Fruit fly (Drosophila melanogaster) whole organism, embryonic: ENCODE data around the gene MtnD.

Experiments used
- Abd-B ChIP-seq: fragments of 200-800 bp; sonication (Bioruptor generic); optimal IDR thresholded peaks from 2 replicates; lab custom pipeline; 2018; ENCODE audit warnings: missing biosample characterization, mild to moderate bottlenecking, missing genetic modification characterization, moderate library complexity
- Blimp-1 ChIP-seq: fragments of 200-800 bp; sonication (Bioruptor generic); optimal IDR thresholded peaks from 3 replicates; lab custom pipeline; 2018; ENCODE audit warnings: missing biosample characterization, missing genetic modification characterization, mild to moderate bottlenecking, moderate library complexity, missing genetic modification reagents
- CG10431 ChIP-seq: fragments of 200-800 bp; sonication (Bioruptor generic); optimal IDR thresholded peaks from 3 replicates; lab custom pipeline; 2018; ENCODE audit warnings: missing biosample characterization, mild to moderate bottlenecking, missing genetic modification characterization
- CG10654 ChIP-seq: fragments of 200-800 bp; sonication (Bioruptor generic); optimal IDR thresholded peaks from 2 replicates; lab custom pipeline; 2016; ENCODE audit warnings: missing biosample characterization, missing genetic modification characterization
- CG11398 ChIP-seq: fragments of 200-800 bp; sonication (Bioruptor generic); optimal IDR thresholded peaks from 2 replicates; lab custom pipeline; 2016; ENCODE audit warnings: missing biosample characterization, missing genetic modification characterization
- CG12769 ChIP-seq: fragments of 200-800 bp; sonication (Bioruptor generic); optimal IDR thresholded peaks from 2 replicates; lab custom pipeline; 2019; ENCODE audit warnings: missing biosample characterization, mild to moderate bottlenecking, missing genetic modification characterization, moderate library complexity
- CG15696 ChIP-seq: fragments of 200-800 bp; sonication (Bioruptor generic); optimal IDR thresholded peaks from 2 replicates; lab custom pipeline; 2019; ENCODE audit warnings: missing biosample characterization, mild to moderate bottlenecking, missing genetic modification characterization, moderate library complexity
- CG18262 ChIP-seq: fragments of 200-800 bp; optimal IDR thresholded peaks from 3 replicates; lab custom pipeline; 2019; ENCODE audit warnings: missing biosample characterization, mild to moderate bottlenecking, missing genetic modification characterization, moderate library complexity
- CG18764 ChIP-seq: fragments of 200-800 bp; sonication (Bioruptor generic); optimal IDR thresholded peaks from 3 replicates; lab custom pipeline; 2016; ENCODE audit warnings: missing biosample characterization, missing genetic modification characterization
- CG30020 ChIP-seq: fragments of 200-800 bp; optimal IDR thresholded peaks from 2 replicates; lab custom pipeline; 2019; ENCODE audit warnings: missing biosample characterization, mild to moderate bottlenecking, missing genetic modification characterization, moderate library complexity
- CG31388 ChIP-seq: fragments of 200-800 bp; sonication (Bioruptor generic); optimal IDR thresholded peaks from 2 replicates; lab custom pipeline; 2016; ENCODE audit warnings: missing biosample characterization, missing genetic modification characterization
- CG3163 ChIP-seq: fragments of 200-800 bp; sonication (Bioruptor generic); optimal IDR thresholded peaks from 3 replicates; lab custom pipeline; 2016; ENCODE audit warnings: missing biosample characterization, missing genetic modification characterization
- CG32767 ChIP-seq: fragments of 200-800 bp; sonication (Bioruptor generic); IDR thresholded peaks from 2 replicates; pipeline ENCODE4 v1.3.6; 2022; ENCODE audit warnings: missing biosample characterization, missing genetic modification characterization
- CG34376 ChIP-seq: fragments of 200-800 bp; sonication (Bioruptor generic); optimal IDR thresholded peaks from 2 replicates; lab custom pipeline; 2018; ENCODE audit warnings: missing biosample characterization, mild to moderate bottlenecking, missing genetic modification characterization
- CG4707 ChIP-seq: fragments of 200-800 bp; sonication (Bioruptor generic); optimal IDR thresholded peaks from 2 replicates; lab custom pipeline; 2018; ENCODE audit warnings: missing biosample characterization, mild to moderate bottlenecking, missing genetic modification characterization, moderate library complexity
- CG5180 ChIP-seq: fragments of 200-800 bp; sonication (Bioruptor generic); optimal IDR thresholded peaks from 3 replicates; lab custom pipeline; 2017; ENCODE audit warnings: missing biosample characterization, missing genetic modification characterization, mild to moderate bottlenecking, moderate library complexity, missing genetic modification reagents
- CG6683 ChIP-seq: fragments of 200-800 bp; sonication (Bioruptor generic); optimal IDR thresholded peaks from 2 replicates; lab custom pipeline; 2017; ENCODE audit warnings: missing biosample characterization, mild to moderate bottlenecking, missing genetic modification characterization, missing genetic modification reagents
- D19A ChIP-seq: fragments of 200-800 bp; optimal IDR thresholded peaks from 3 replicates; lab custom pipeline; 2019; ENCODE audit warnings: missing biosample characterization, mild to moderate bottlenecking, missing genetic modification characterization, moderate library complexity
- Deaf1 ChIP-seq: fragments of 200-800 bp; optimal IDR thresholded peaks from 3 replicates; lab custom pipeline; 2019; ENCODE audit warnings: missing biosample characterization, mild to moderate bottlenecking, missing genetic modification characterization, moderate library complexity
- Doc2 ChIP-seq: fragments of 200-800 bp; sonication (Bioruptor generic); IDR thresholded peaks from 2 replicates; pipeline ENCODE4 v1.3.6; 2022; ENCODE audit warnings: missing biosample characterization, missing genetic modification characterization
- HLH54F ChIP-seq: fragments of 200-800 bp; sonication (Bioruptor generic); optimal IDR thresholded peaks from 3 replicates; lab custom pipeline; 2016; ENCODE audit warnings: missing biosample characterization, missing genetic modification characterization
- Jarid2 ChIP-seq: fragments of 200-800 bp; sonication (Bioruptor generic); optimal IDR thresholded peaks from 3 replicates; lab custom pipeline; 2017; ENCODE audit warnings: mild to moderate bottlenecking, missing biosample characterization, missing genetic modification reagents, missing genetic modification characterization
- NFAT ChIP-seq: fragments of 200-800 bp; sonication (Bioruptor generic); IDR thresholded peaks from 2 replicates; pipeline ENCODE4 v1.3.6; 2022; ENCODE audit warnings: missing biosample characterization, missing genetic modification characterization
- Oli ChIP-seq: fragments of 200-800 bp; sonication (Bioruptor generic); optimal IDR thresholded peaks from 2 replicates; lab custom pipeline; 2018; ENCODE audit warnings: missing biosample characterization, mild to moderate bottlenecking, missing genetic modification characterization, moderate library complexity
- amos ChIP-seq: fragments of 200-800 bp; sonication (Bioruptor generic); IDR thresholded peaks from 2 replicates; pipeline ENCODE4 v1.3.6; 2022; ENCODE audit warnings: missing biosample characterization, missing genetic modification characterization; ENCODE audit not compliant: partially characterized antibody
- ato ChIP-seq: fragments of 200-800 bp; sonication (Bioruptor generic); IDR thresholded peaks from 2 replicates; pipeline ENCODE4 v1.3.6; 2022; ENCODE audit warnings: missing biosample characterization, missing genetic modification characterization; ENCODE audit not compliant: partially characterized antibody
- bbx ChIP-seq: fragments of 200-800 bp; sonication (Bioruptor generic); IDR thresholded peaks from 2 replicates; pipeline ENCODE4 v1.3.6; 2022; ENCODE audit warnings: missing biosample characterization, missing genetic modification characterization; ENCODE audit not compliant: partially characterized antibody
- bcd ChIP-seq: fragments of 200-800 bp; sonication (Bioruptor generic); optimal IDR thresholded peaks from 2 replicates; lab custom pipeline; 2017; ENCODE audit warnings: missing biosample characterization, mild to moderate bottlenecking, missing genetic modification characterization
- chinmo ChIP-seq: fragments of 200-800 bp; sonication (Bioruptor generic); IDR thresholded peaks from 4 replicates; pipeline ENCODE4 v1.3.6; 2022; ENCODE audit warnings: missing biosample characterization, missing genetic modification characterization; ENCODE audit not compliant: partially characterized antibody
- corto ChIP-seq: fragments of 200-800 bp; sonication (Bioruptor generic); optimal IDR thresholded peaks from 2 replicates; lab custom pipeline; 2016; ENCODE audit warnings: missing biosample characterization, mild to moderate bottlenecking, missing genetic modification characterization, moderate library complexity
- dmrt99B ChIP-seq: fragments of 200-800 bp; sonication (Bioruptor generic); optimal IDR thresholded peaks from 2 replicates; lab custom pipeline; 2018; ENCODE audit warnings: missing biosample characterization, mild to moderate bottlenecking, missing genetic modification characterization, moderate library complexity
- esg ChIP-seq: fragments of 200-800 bp; sonication (Bioruptor generic); conservative IDR thresholded peaks from 2 replicates; pipeline ENCODE4 v1.3.6; 2022; ENCODE audit warnings: missing biosample characterization, missing genetic modification characterization
- fd102C ChIP-seq: fragments of 200-800 bp; sonication (Bioruptor generic); optimal IDR thresholded peaks from 2 replicates; lab custom pipeline; 2018; ENCODE audit warnings: missing biosample characterization, mild to moderate bottlenecking, missing genetic modification characterization, moderate library complexity
- grn ChIP-seq: fragments of 200-800 bp; sonication (Bioruptor generic); optimal IDR thresholded peaks from 3 replicates; lab custom pipeline; 2017; ENCODE audit warnings: missing biosample characterization, missing genetic modification characterization
- her ChIP-seq: fragments of 200-800 bp; sonication (Bioruptor generic); optimal IDR thresholded peaks from 2 replicates; lab custom pipeline; 2016; ENCODE audit warnings: missing biosample characterization, missing genetic modification characterization
- jumu ChIP-seq: fragments of 200-800 bp; sonication (Bioruptor generic); optimal IDR thresholded peaks from 3 replicates; lab custom pipeline; 2016; ENCODE audit warnings: missing biosample characterization, missing genetic modification characterization
- lbe ChIP-seq: fragments of 200-800 bp; sonication (Bioruptor generic); optimal IDR thresholded peaks from 2 replicates; lab custom pipeline; 2016; ENCODE audit warnings: missing biosample characterization, mild to moderate bottlenecking, missing genetic modification characterization
- nom ChIP-seq: fragments of 200-800 bp; sonication (Bioruptor generic); optimal IDR thresholded peaks from 2 replicates; lab custom pipeline; 2017; ENCODE audit warnings: missing biosample characterization, missing genetic modification characterization, mild to moderate bottlenecking, moderate library complexity, missing genetic modification reagents
- oc ChIP-seq: fragments of 200-800 bp; sonication (Bioruptor generic); optimal IDR thresholded peaks from 2 replicates; lab custom pipeline; 2018; ENCODE audit warnings: missing biosample characterization, mild to moderate bottlenecking, missing genetic modification characterization, moderate library complexity
- pho ChIP-seq: fragments of 200-800 bp; sonication (Bioruptor generic); optimal IDR thresholded peaks from 2 replicates; lab custom pipeline; 2016; ENCODE audit warnings: missing biosample characterization, missing genetic modification characterization
- pita ChIP-seq: fragments of 200-800 bp; sonication (Bioruptor generic); optimal IDR thresholded peaks from 2 replicates; lab custom pipeline; 2017; ENCODE audit warnings: missing biosample characterization, mild to moderate bottlenecking, missing genetic modification characterization
- schlank ChIP-seq: fragments of 200-800 bp; sonication (Bioruptor generic); optimal IDR thresholded peaks from 2 replicates; lab custom pipeline; 2018; ENCODE audit warnings: missing biosample characterization, mild to moderate bottlenecking, missing genetic modification characterization
- sens ChIP-seq: fragments of 200-800 bp; sonication (Bioruptor generic); peaks from one replicate; lab custom pipeline; 2016; ENCODE audit warnings: missing biosample characterization, missing genetic modification characterization
- sens-2 ChIP-seq: fragments of 200-800 bp; sonication (Bioruptor generic); IDR thresholded peaks from 2 replicates; pipeline ENCODE4 v1.3.6; 2022; ENCODE audit warnings: missing biosample characterization, missing genetic modification characterization
- sim ChIP-seq: fragments of 200-800 bp; sonication (Bioruptor generic); IDR thresholded peaks from 2 replicates; pipeline ENCODE4 v1.3.6; 2022; ENCODE audit warnings: missing biosample characterization, missing genetic modification characterization
- stc ChIP-seq: fragments of 200-800 bp; sonication (Bioruptor generic); IDR thresholded peaks from 2 replicates; pipeline ENCODE4 v1.3.6; 2022; ENCODE audit warnings: missing biosample characterization, missing genetic modification characterization
- wdn ChIP-seq: fragments of 200-800 bp; sonication (Bioruptor generic); IDR thresholded peaks from 2 replicates; pipeline ENCODE4 v1.3.6; 2022; ENCODE audit warnings: missing biosample characterization, missing genetic modification characterization
- zfh1 ChIP-seq: fragments of 200-800 bp; sonication (Bioruptor generic); IDR thresholded peaks from 3 replicates; pipeline ENCODE4 v1.3.6; 2022; ENCODE audit warnings: missing biosample characterization, missing genetic modification characterization

Gene MtnD

dm6 chr3R:20563830-20564421 is 29.2 kb downstream of the MtnD start, which contains the start of gene CG10877 (continued):
- TF ChIP-seq NFAT (peak; percentile 33; the same call in 1 of the 2 replicates), sens (GFP tag; lab: Kevin White, UChicago) (peak; percentile 18), Oli (tag; lab: Kevin White, UChicago) (no peak), CG5180 (GFP tag; lab: Kevin White, UChicago) (peak; percentile 5), sim (GFP tag; lab: Robert Waterston, UW) (no peak), zfh1 (no peak), CG31388 (GFP tag; lab: Kevin White, UChicago) (no peak), CG4707 (GFP tag; lab: Kevin White, UChicago) (no peak), nom (GFP tag; lab: Kevin White, UChicago) (peak; percentile 71), jumu (GFP tag; lab: Kevin White, UChicago) (no peak), CG11398 (GFP tag; lab: Kevin White, UChicago) (no peak), pita (no peak), Doc2 (no peak)
- TF ChIP-seq, all 482 proteins: peak for 22

- TF ChIP-seq bcd (no peak), chinmo (peak; percentile 61; the same call in 1 of the 4 replicates), grn (GFP tag; lab: Kevin White, UChicago) (peak; percentile 76), wdn (GFP tag; lab: Robert Waterston, UW) (no peak), bbx (peak; percentile 35; the same call in 1 of the 2 replicates), Blimp-1 (GFP tag; lab: Kevin White, UChicago) (peak; percentile 95), Abd-B (GFP tag; lab: Kevin White, UChicago) (no peak), oc (tag; lab: Kevin White, UChicago) (peak; percentile 42), CG30020 (tag; lab: Kevin White, UChicago) (no peak), her (GFP tag; lab: Kevin White, UChicago) (no peak), CG6683 (no peak), Deaf1 (tag; lab: Kevin White, UChicago) (peak; percentile 69), esg (GFP tag; lab: Robert Waterston, UW) (no peak), CG34376 (GFP tag; lab: Kevin White, UChicago) (peak; percentile 17), lbe (GFP tag; lab: Kevin White, UChicago) (peak; percentile 3), CG15696 (tag; lab: Kevin White, UChicago) (no peak), ato (GFP tag; lab: Robert Waterston, UW) (0 out of 2 replicates have a peak, but pooled peaks have one; percentile 27), sens-2 (no peak), CG3163 (GFP tag; lab: Kevin White, UChicago) (peak; percentile 86), corto (GFP tag; lab: Kevin White, UChicago) (peak; percentile 20), amos (GFP tag; lab: Robert Waterston, UW) (no peak), CG10431 (GFP tag; lab: Kevin White, UChicago) (peak; percentile 28), pho (GFP tag; lab: Kevin White, UChicago) (no peak), CG32767 (0 out of 2 replicates have a peak, but pooled peaks have one; percentile 28), stc (no peak), D19A (no peak), CG5180 (GFP tag; lab: Kevin White, UChicago) (peak; percentile 13), CG10654 (GFP tag; lab: Kevin White, UChicago) (no peak), CG12769 (peak; percentile 46), dmrt99B (tag; lab: Kevin White, UChicago) (no peak), fd102C (GFP tag; lab: Kevin White, UChicago) (no peak), CG18764 (GFP tag; lab: Kevin White, UChicago) (no peak), CG18262 (tag; lab: Kevin White, UChicago) (no peak), HLH54F (GFP tag; lab: Kevin White, UChicago) (no peak), schlank (tag; lab: Kevin White, UChicago) (no peak), Jarid2 (GFP tag; lab: Kevin White, UChicago) (peak; percentile 58)
Observed at dm6 chr3R:20565546-20565948, 30.8 kb downstream of the MtnD start.
